Worm (Caenorhabditis elegans): ENCODE measurements around the gene F14H8.8.

DNA sequence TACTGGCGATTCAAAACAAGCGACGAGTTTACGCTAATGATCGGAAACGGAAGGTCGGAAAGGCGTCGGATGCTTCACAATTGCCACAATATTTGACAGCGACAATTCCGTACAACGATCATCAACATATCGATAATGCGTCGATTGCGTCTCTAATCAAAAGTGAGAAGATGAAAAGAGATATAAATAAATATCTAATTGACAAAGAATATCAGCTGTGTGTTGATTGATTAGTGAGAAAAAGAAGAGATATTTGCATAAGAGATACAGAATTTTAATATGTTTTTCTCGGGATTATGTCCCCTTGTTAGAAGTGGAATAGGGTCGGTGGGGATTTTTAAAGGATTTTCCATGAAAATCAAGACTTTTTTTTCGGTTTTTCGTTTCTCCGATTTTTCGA is 49.3 kb downstream of the F14H8.8 start:
- TF ChIP-seq him-1 (tag; optimal IDR thresholded peaks at IDR 0.05) (no peak), dao-5 (tag; optimal IDR thresholded peaks at IDR 0.05) (no peak), W03F9.2 (tag; optimal IDR thresholded peaks at IDR 0.05) (no peak)
